Worm (Caenorhabditis elegans) whole organism, L1 larva: ENCODE measurements around the gene dnj-3.

ENCODE experiments used
- C04F5.9 ChIP-seq: sonication (generic microtip); optimal IDR thresholded peaks from 2 replicates; lab custom pipeline; 2016; ENCODE audit warnings: missing genetic modification characterization, missing compliant biosample characterization
- C34B4.2 ChIP-seq: sonication (generic microtip); optimal IDR thresholded peaks from 2 replicates; lab custom pipeline; 2017; ENCODE audit warnings: mild to moderate bottlenecking, missing genetic modification characterization, missing compliant biosample characterization
- F16B12.6 ChIP-seq: fragments of 150-350 bp; optimal IDR thresholded peaks from 2 replicates; lab custom pipeline; 2014; ENCODE audit warnings: missing biosample characterization, missing genetic modification characterization
- Y116A8C.19 ChIP-seq: sonication (generic microtip); optimal IDR thresholded peaks from 2 replicates; lab custom pipeline; 2016; ENCODE audit warnings: missing compliant biosample characterization, missing genetic modification characterization, borderline replicate concordance
- aha-1 ChIP-seq: fragments of 150-350 bp; optimal IDR thresholded peaks from 2 replicates; lab custom pipeline; 2014; ENCODE audit warnings: missing biosample characterization, missing genetic modification characterization
- aly-2 ChIP-seq: fragments of 150-350 bp; optimal IDR thresholded peaks from 2 replicates; lab custom pipeline; 2014; ENCODE audit warnings: missing biosample characterization, missing genetic modification characterization
- ama-1 ChIP-seq: fragments of 150-350 bp; optimal IDR thresholded peaks from 2 replicates; lab custom pipeline; 2014
- blmp-1 ChIP-seq: fragments of 150-350 bp; optimal IDR thresholded peaks from 2 replicates; lab custom pipeline; 2014; ENCODE audit warnings: missing biosample characterization, missing genetic modification characterization
- ceh-63 ChIP-seq: fragments of 200-800 bp; sonication (Bioruptor generic); optimal IDR thresholded peaks from 2 replicates; lab custom pipeline; 2018; ENCODE audit warnings: mild to moderate bottlenecking, missing genetic modification characterization, missing compliant biosample characterization
- ceh-8 ChIP-seq: fragments of 200-800 bp; sonication (Bioruptor generic); optimal IDR thresholded peaks from 2 replicates; lab custom pipeline; 2018; ENCODE audit warnings: mild to moderate bottlenecking, missing genetic modification characterization, moderate library complexity, missing compliant biosample characterization
- ceh-90 ChIP-seq: sonication (generic microtip); optimal IDR thresholded peaks from 2 replicates; lab custom pipeline; 2016; ENCODE audit warnings: missing genetic modification characterization, missing compliant biosample characterization
- dpl-1 ChIP-seq, 3 experiments: fragments of 150-350 bp in 2 of 3; sonication (generic microtip) in 1 of 3; optimal IDR thresholded peaks; 2 replicates each; lab custom pipeline; 2014 to 2017; ENCODE audit warnings: missing biosample characterization in 3 of 3, missing genetic modification characterization in 3 of 3, missing genetic modification reagents in 3 of 3
- efl-1 ChIP-seq, 4 experiments: fragments of 150-350 bp; optimal IDR thresholded peaks in 3 of 4; peaks in 1 of 4; 1 replicate in 1 of 4; 2 replicates in 3 of 4; lab custom pipeline; 2014; ENCODE audit warnings: missing biosample characterization in 2 of 4, missing genetic modification characterization in 2 of 4, missing genetic modification reagents in 2 of 4
- elt-2 ChIP-seq: sonication (generic microtip); optimal IDR thresholded peaks from 2 replicates; lab custom pipeline; 2016; ENCODE audit warnings: missing genetic modification characterization, mild to moderate bottlenecking, inconsistent platforms, missing compliant biosample characterization, missing genetic modification reagents
- ets-5 ChIP-seq: fragments of 200-800 bp; sonication (Bioruptor generic); IDR thresholded peaks from 2 replicates; pipeline ENCODE4 v1.3.6; 2022; ENCODE audit warnings: missing genetic modification characterization, missing compliant biosample characterization
- fkh-10 ChIP-seq: sonication (generic microtip); optimal IDR thresholded peaks from 2 replicates; lab custom pipeline; 2017; ENCODE audit warnings: missing biosample characterization, missing genetic modification reagents, missing genetic modification characterization
- fkh-4 ChIP-seq: sonication (generic microtip); optimal IDR thresholded peaks from 2 replicates; lab custom pipeline; 2016; ENCODE audit warnings: missing compliant biosample characterization, missing genetic modification characterization, borderline replicate concordance
- fkh-8 ChIP-seq: sonication (generic microtip); optimal IDR thresholded peaks from 2 replicates; lab custom pipeline; 2016; ENCODE audit warnings: mild to moderate bottlenecking, missing genetic modification characterization, missing compliant biosample characterization
- fos-1 ChIP-seq: fragments of 150-350 bp; optimal IDR thresholded peaks from 2 replicates; lab custom pipeline; 2014; ENCODE audit warnings: missing biosample characterization, missing genetic modification characterization
- grh-1 ChIP-seq: fragments of 200-800 bp; sonication (Bioruptor generic); IDR thresholded peaks from 2 replicates; pipeline ENCODE4 v1.3.6; 2022; ENCODE audit warnings: missing genetic modification reagents, missing genetic modification characterization, missing compliant biosample characterization
- hpl-2 ChIP-seq: fragments of 150-350 bp; optimal IDR thresholded peaks from 2 replicates; lab custom pipeline; 2014; ENCODE audit warnings: missing biosample characterization, missing genetic modification reagents, missing genetic modification characterization
- irx-1 ChIP-seq: sonication (generic microtip); optimal IDR thresholded peaks from 2 replicates; lab custom pipeline; 2016; ENCODE audit warnings: missing genetic modification characterization, missing compliant biosample characterization
- lin-13 ChIP-seq: fragments of 150-350 bp; optimal IDR thresholded peaks from 2 replicates; lab custom pipeline; 2014; ENCODE audit warnings: missing biosample characterization, missing genetic modification reagents, missing genetic modification characterization
- lin-14 ChIP-seq: fragments of 200-800 bp; sonication (Bioruptor generic); optimal IDR thresholded peaks from 2 replicates; lab custom pipeline; 2018; ENCODE audit warnings: mild to moderate bottlenecking, missing genetic modification characterization, moderate library complexity, missing compliant biosample characterization
- lin-15B ChIP-seq: fragments of 150-350 bp; sonication (generic microtip); optimal IDR thresholded peaks from 3 replicates; lab custom pipeline; 2014; ENCODE audit warnings: missing biosample characterization, missing genetic modification characterization
- lin-35 ChIP-seq, 2 experiments: fragments of 150-350 bp; optimal IDR thresholded peaks; 2 replicates each; lab custom pipeline; 2014; ENCODE audit warnings: missing biosample characterization in 2 of 2, missing genetic modification characterization in 2 of 2, missing genetic modification reagents in 2 of 2
- lir-3 ChIP-seq: sonication (generic microtip); optimal IDR thresholded peaks from 2 replicates; lab custom pipeline; 2016; ENCODE audit warnings: mild to moderate bottlenecking, missing genetic modification characterization, moderate library complexity, missing compliant biosample characterization; ENCODE audit not compliant: poor library complexity
- lsy-2 ChIP-seq, 2 experiments: fragments of 150-350 bp; optimal IDR thresholded peaks; 2 replicates each; lab custom pipeline; 2014; ENCODE audit warnings: missing biosample characterization in 2 of 2, missing genetic modification characterization in 2 of 2
- mdl-1 ChIP-seq, 2 experiments: fragments of 150-350 bp; optimal IDR thresholded peaks; 2 replicates each; lab custom pipeline; 2014 to 2017; ENCODE audit warnings: missing biosample characterization in 2 of 2, missing genetic modification characterization in 2 of 2, inconsistent platforms in 1 of 2
- mef-2 ChIP-seq: fragments of 150-350 bp; optimal IDR thresholded peaks from 2 replicates; lab custom pipeline; 2014; ENCODE audit warnings: missing biosample characterization, missing genetic modification characterization
- nhr-19 ChIP-seq: fragments of 200-800 bp; sonication (Bioruptor generic); conservative IDR thresholded peaks from 2 replicates; pipeline ENCODE4 v1.3.6; 2022; ENCODE audit warnings: missing genetic modification characterization, missing compliant biosample characterization
- nhr-20 ChIP-seq: sonication (generic microtip); optimal IDR thresholded peaks from 2 replicates; lab custom pipeline; 2016; ENCODE audit warnings: mild to moderate bottlenecking, missing genetic modification characterization, missing compliant biosample characterization
- nhr-28 ChIP-seq: fragments of 150-350 bp; optimal IDR thresholded peaks from 2 replicates; lab custom pipeline; 2014; ENCODE audit warnings: missing biosample characterization, missing genetic modification characterization
- nhr-71 ChIP-seq: sonication (generic microtip); optimal IDR thresholded peaks from 2 replicates; lab custom pipeline; 2016; ENCODE audit warnings: mild to moderate bottlenecking, missing genetic modification characterization, moderate library complexity, missing compliant biosample characterization
- nhr-76 ChIP-seq: sonication (generic microtip); optimal IDR thresholded peaks from 2 replicates; lab custom pipeline; 2017; ENCODE audit warnings: missing biosample characterization, missing genetic modification characterization
- nhr-77 ChIP-seq: fragments of 150-350 bp; optimal IDR thresholded peaks from 2 replicates; lab custom pipeline; 2014; ENCODE audit warnings: missing biosample characterization, missing genetic modification characterization
- nhr-90 ChIP-seq: sonication (generic microtip); optimal IDR thresholded peaks from 2 replicates; lab custom pipeline; 2016; ENCODE audit warnings: mild to moderate bottlenecking, missing genetic modification characterization, missing compliant biosample characterization; ENCODE audit not compliant: poor library complexity
- pag-3 ChIP-seq: sonication (generic microtip); optimal IDR thresholded peaks from 2 replicates; lab custom pipeline; 2017; ENCODE audit warnings: missing genetic modification characterization, mild to moderate bottlenecking, missing compliant biosample characterization, antibody characterized with exemption, borderline replicate concordance; ENCODE audit not compliant: insufficient read depth
- rnt-1 ChIP-seq: sonication (generic microtip); optimal IDR thresholded peaks from 2 replicates; lab custom pipeline; 2016; ENCODE audit warnings: mild to moderate bottlenecking, missing genetic modification characterization, moderate library complexity, missing compliant biosample characterization
- skn-1 ChIP-seq: fragments of 150-350 bp; optimal IDR thresholded peaks from 2 replicates; lab custom pipeline; 2014; ENCODE audit warnings: missing biosample characterization, missing genetic modification characterization
- snu-23 ChIP-seq: sonication (generic microtip); optimal IDR thresholded peaks from 2 replicates; lab custom pipeline; 2016; ENCODE audit warnings: missing genetic modification characterization, missing compliant biosample characterization
- sup-37 ChIP-seq: fragments of 200-800 bp; sonication (Bioruptor generic); optimal IDR thresholded peaks from 2 replicates; lab custom pipeline; 2018; ENCODE audit warnings: mild to moderate bottlenecking, missing genetic modification characterization, missing compliant biosample characterization
- tbx-2 ChIP-seq: sonication (generic microtip); optimal IDR thresholded peaks from 2 replicates; lab custom pipeline; 2016; ENCODE audit warnings: missing genetic modification characterization, missing compliant biosample characterization
- unc-130 ChIP-seq: fragments of 150-350 bp; optimal IDR thresholded peaks from 2 replicates; lab custom pipeline; 2017; ENCODE audit warnings: missing biosample characterization, missing genetic modification characterization, inconsistent platforms
- unc-30 ChIP-seq: sonication (generic microtip); optimal IDR thresholded peaks from 2 replicates; lab custom pipeline; 2017; ENCODE audit warnings: missing biosample characterization, missing genetic modification characterization
- unc-62 ChIP-seq: fragments of 150-350 bp; optimal IDR thresholded peaks from 2 replicates; lab custom pipeline; 2014; ENCODE audit warnings: missing biosample characterization, missing genetic modification reagents, missing genetic modification characterization
- unc-98 ChIP-seq: fragments of 200-800 bp; sonication (Bioruptor generic); IDR thresholded peaks from 2 replicates; pipeline ENCODE4 v1.3.6; 2022; ENCODE audit warnings: missing genetic modification characterization, missing compliant biosample characterization
- vab-15 ChIP-seq: sonication (generic microtip); optimal IDR thresholded peaks from 2 replicates; lab custom pipeline; 2017; ENCODE audit warnings: missing genotype, mild to moderate bottlenecking, missing genetic modification characterization, missing compliant biosample characterization
- xbp-1 ChIP-seq: sonication (generic microtip); optimal IDR thresholded peaks from 2 replicates; lab custom pipeline; 2016; ENCODE audit warnings: missing genetic modification characterization, missing compliant biosample characterization
- zag-1 ChIP-seq: fragments of 150-350 bp; optimal IDR thresholded peaks from 2 replicates; lab custom pipeline; 2014; ENCODE audit warnings: missing biosample characterization, missing genetic modification characterization
- zip-4 ChIP-seq: fragments of 200-800 bp; sonication (Bioruptor generic); optimal IDR thresholded peaks from 2 replicates; lab custom pipeline; 2018; ENCODE audit warnings: mild to moderate bottlenecking, missing genetic modification characterization, moderate library complexity, missing compliant biosample characterization
- ztf-11 ChIP-seq, 2 experiments: sonication (generic microtip); optimal IDR thresholded peaks; 2 replicates each; lab custom pipeline; 2016 to 2017; ENCODE audit warnings: missing genetic modification characterization in 2 of 2, missing biosample characterization in 1 of 2, missing compliant biosample characterization in 1 of 2
- ztf-4 ChIP-seq: fragments of 150-350 bp; optimal IDR thresholded peaks from 2 replicates; lab custom pipeline; 2014; ENCODE audit warnings: missing biosample characterization, missing genetic modification characterization

The dnj-3 gene

ce11 chrV:15083659-15084058, 15.2 kb downstream of the dnj-3 start:
- TF ChIP-seq zag-1 (tag; lab: Kevin White, UChicago): no peak
- TF ChIP-seq rnt-1 (tag; lab: Kevin White, UChicago): peak; percentile 18
- TF ChIP-seq tbx-2 (tag; lab: Kevin White, UChicago): no peak
- TF ChIP-seq ztf-4 (tag; lab: Kevin White, UChicago): no peak
- TF ChIP-seq lin-13 (GFP tag; lab: Kevin White, UChicago): no peak
- TF ChIP-seq lin-15B (tag; lab: Kevin White, UChicago): no peak
- TF ChIP-seq xbp-1 (tag; lab: Kevin White, UChicago): no peak
- no peak for TF ChIP-seq nhr-77 (tag; lab: Kevin White, UChicago)
- TF ChIP-seq unc-62: no peak
- no peak for TF ChIP-seq unc-130
- TF ChIP-seq zip-4: no peak
- no peak for TF ChIP-seq elt-2 (tag; lab: Kevin White, UChicago)
- TF ChIP-seq grh-1 (GFP tag; lab: Robert Waterston, UW): no peak
- no peak for TF ChIP-seq unc-98 (GFP tag; lab: Robert Waterston, UW)
- TF ChIP-seq nhr-19 (GFP tag; lab: Robert Waterston, UW): peak; percentile 16; the same call in 1 of the 2 replicates
- no peak for TF ChIP-seq hpl-2 (GFP tag; lab: Kevin White, UChicago)
- TF ChIP-seq ztf-11 (tag; optimal IDR thresholded peaks at IDR 0.05; lab: Kevin White, UChicago): no peak
- no peak for TF ChIP-seq ceh-8
- TF ChIP-seq mef-2: no peak
- no peak for TF ChIP-seq dpl-1 (GFP tag; optimal IDR thresholded peaks at IDR 0.05; lab: Kevin White, UChicago)
- TF ChIP-seq unc-30 (tag; lab: Kevin White, UChicago): no peak
- peak; percentile 19 for TF ChIP-seq snu-23 (GFP tag; lab: Kevin White, UChicago)
- TF ChIP-seq vab-15 (tag; lab: Kevin White, UChicago): no peak
- no peak for TF ChIP-seq nhr-28 (tag; lab: Kevin White, UChicago)
- no peak for TF ChIP-seq C04F5.9 (tag; lab: Kevin White, UChicago)
- no peak for TF ChIP-seq nhr-90 (tag; lab: Kevin White, UChicago)
- TF ChIP-seq nhr-76 (tag; lab: Kevin White, UChicago): no peak
- TF ChIP-seq fos-1 (tag; lab: Kevin White, UChicago): no peak
- TF ChIP-seq pag-3 (tag; lab: Kevin White, UChicago): no peak
- no peak for TF ChIP-seq lin-35 (GFP tag; optimal IDR thresholded peaks at IDR 0.05; lab: Kevin White, UChicago)
- no peak for TF ChIP-seq fkh-10 (GFP tag; lab: Kevin White, UChicago)
- TF ChIP-seq blmp-1 (tag; lab: Kevin White, UChicago): no peak
- no peak for TF ChIP-seq C34B4.2
- TF ChIP-seq lir-3 (tag; lab: Kevin White, UChicago): no peak
- TF ChIP-seq fkh-8 (tag; lab: Kevin White, UChicago): no peak
- TF ChIP-seq ceh-90 (tag; lab: Kevin White, UChicago): no peak
- TF ChIP-seq nhr-20 (tag; lab: Kevin White, UChicago): peak; percentile 6
- TF ChIP-seq skn-1 (tag; lab: Kevin White, UChicago): no peak
- peak; percentile 93 for TF ChIP-seq ama-1 (lab: Kevin White, UChicago)
- TF ChIP-seq ceh-63 (GFP tag; lab: Kevin White, UChicago): peak; percentile 48
- TF ChIP-seq F16B12.6 (tag; lab: Kevin White, UChicago): no peak
- peak in 1 of 2 experiments; percentile 19 for TF ChIP-seq lsy-2 (tag; optimal IDR thresholded peaks at IDR 0.05; lab: Kevin White, UChicago)
- TF ChIP-seq nhr-71 (tag; lab: Kevin White, UChicago): peak; percentile 44
- no peak for TF ChIP-seq aha-1 (tag; lab: Kevin White, UChicago)
- no peak for TF ChIP-seq sup-37
- no peak for TF ChIP-seq ets-5
- TF ChIP-seq efl-1 (optimal IDR thresholded peaks at IDR 0.05; lab: Kevin White, UChicago): no peak
- peak in 1 of 2 experiments; percentile 81 for TF ChIP-seq efl-1 (GFP tag; optimal IDR thresholded peaks at IDR 0.05 in 1 of 2; lab: Kevin White, UChicago)
- TF ChIP-seq mdl-1 (tag; optimal IDR thresholded peaks at IDR 0.05; lab: Kevin White, UChicago): no peak
- TF ChIP-seq Y116A8C.19 (tag; lab: Kevin White, UChicago): no peak
- TF ChIP-seq irx-1 (tag; lab: Kevin White, UChicago): no peak
- TF ChIP-seq lin-14 (GFP tag; lab: Kevin White, UChicago): no peak
- peak; percentile 84 for TF ChIP-seq aly-2
- no peak for TF ChIP-seq fkh-4 (tag; lab: Kevin White, UChicago)
